Fruit fly (Drosophila melanogaster): Measurements from ENCODE around the gene sisA.

dm6 chrX:11342771-11343170, 20.6 kb upstream of the sisA start:
- TF ChIP-seq ss (GFP tag; optimal IDR thresholded peaks at IDR 0.05) = no peak
- TF ChIP-seq CG4318 (GFP tag; optimal IDR thresholded peaks at IDR 0.05) = no peak
- no peak for TF ChIP-seq svp (GFP tag)
- TF ChIP-seq acj6 (GFP tag; optimal IDR thresholded peaks at IDR 0.05) = no peak
- no peak for TF ChIP-seq CG6792 (GFP tag; optimal IDR thresholded peaks at IDR 0.05)
- no peak for TF ChIP-seq CG6808 (GFP tag; optimal IDR thresholded peaks at IDR 0.05)
- no peak for TF ChIP-seq CG1621 (tag; optimal IDR thresholded peaks at IDR 0.05)
- TF ChIP-seq Met (GFP tag; optimal IDR thresholded peaks at IDR 0.05) = no peak

All from whole organism, prepupa.